Fruit fly (Drosophila melanogaster) S2 (cell line): Measurements from ENCODE around the gene Root.

Source experiments
- CG8478 ChIP-seq: fragments of >200 bp; optimal IDR thresholded peaks from 2 replicates; lab custom pipeline; 2018
- CTCF ChIP-seq, 2 experiments: fragments of >200 bp; optimal IDR thresholded peaks; 2 replicates each; lab custom pipeline; 2018

DNA sequence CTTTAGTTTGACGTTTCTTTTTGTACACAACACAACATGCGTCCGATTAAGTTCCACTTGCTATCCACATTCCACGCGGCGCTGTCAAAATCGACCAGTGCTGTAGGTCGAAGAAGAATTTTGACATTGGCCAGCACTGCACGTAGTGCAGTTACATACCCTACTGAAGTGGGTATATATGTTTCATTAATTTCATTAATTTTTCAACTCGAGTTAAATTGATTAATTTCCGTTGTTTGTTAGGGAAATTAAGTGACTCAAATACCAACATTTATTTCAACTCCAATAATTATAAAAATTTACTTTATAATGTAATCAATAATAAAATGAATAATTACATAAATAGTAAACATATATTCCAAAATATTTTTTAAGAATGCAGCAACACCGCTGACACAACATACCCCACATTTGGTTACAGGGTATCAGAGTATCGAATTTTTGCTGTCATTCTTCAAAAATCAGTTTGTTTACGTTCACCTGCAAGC, 4.1 kb upstream of the Root start, which contains the start of the genes eIF4EHP and CG18428:
- TF ChIP-seq CG8478 (lab: Kevin White, UChicago) (no peak), CTCF (optimal IDR thresholded peaks at IDR 0.05; lab: Kevin White, UChicago) (no peak)
